Worm (Caenorhabditis elegans): Measurements from ENCODE around the gene F13C5.2.

The F13C5.2 gene

DNA sequence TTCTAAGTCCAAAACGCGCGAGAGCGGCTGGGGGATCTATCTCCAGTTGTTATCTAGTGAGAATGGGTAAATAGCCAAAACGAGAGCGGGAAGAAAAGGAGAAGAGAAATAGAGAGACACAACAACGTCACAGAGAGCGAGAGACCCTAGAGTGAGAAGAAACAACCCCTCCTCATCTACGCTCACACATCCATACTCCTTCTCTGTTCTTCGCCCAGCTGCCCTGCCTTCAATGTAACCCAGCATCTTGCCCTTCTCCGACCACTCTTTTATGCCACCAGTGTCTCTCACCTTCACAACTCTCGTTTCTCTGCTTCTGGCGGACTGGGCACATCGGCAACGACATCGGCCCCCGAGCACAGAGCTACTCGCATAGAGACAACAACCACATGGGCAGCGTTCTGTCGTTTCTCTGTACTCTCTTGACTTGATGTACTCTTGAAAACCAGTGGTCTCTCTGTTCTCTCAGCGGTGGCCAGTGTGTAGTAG lies 471 bp upstream of the F13C5.2 start:
- TF ChIP-seq pes-1 (GFP tag; IDR thresholded peaks at IDR 0.05) (0 out of 2 replicates have a peak, but pooled peaks have one; percentile 25), B0310.2 (tag; optimal IDR thresholded peaks at IDR 0.05) (no peak), tbx-11 (GFP tag; IDR thresholded peaks at IDR 0.05) (no peak), F13C5.2 (tag; optimal IDR thresholded peaks at IDR 0.05) (peak; percentile 99), aly-1 (tag; optimal IDR thresholded peaks at IDR 0.05) (peak; percentile 78), sea-1 (GFP tag; conservative IDR thresholded peaks at IDR 0.05) (no peak), scrt-1 (GFP tag; IDR thresholded peaks at IDR 0.05) (peak; percentile 50; the same call in 1 of the 2 replicates), ceh-36 (tag; optimal IDR thresholded peaks at IDR 0.05) (no peak), hmg-4 (GFP tag; optimal IDR thresholded peaks at IDR 0.05) (peak; percentile 96), hmbx-1 (tag; optimal IDR thresholded peaks at IDR 0.05) (no peak)

DNA sequence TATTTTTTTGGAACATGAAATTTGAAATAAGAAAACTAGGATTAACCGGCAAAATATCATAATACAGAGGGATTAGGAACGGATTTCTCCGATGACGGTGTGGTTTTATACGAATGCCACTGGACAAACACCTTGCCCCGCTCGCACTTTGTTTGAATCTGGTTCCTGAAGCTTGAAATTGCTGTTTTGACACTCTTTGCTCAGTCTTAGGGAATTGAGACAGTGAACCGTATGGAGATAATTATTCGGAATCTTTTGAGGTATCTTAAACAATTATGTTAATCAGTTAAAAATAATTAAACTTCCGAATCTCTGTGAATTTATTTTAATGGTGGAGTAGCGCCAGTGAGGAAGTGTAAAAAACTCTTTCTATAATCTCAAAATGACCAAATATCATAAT lies 5.7 kb downstream of the F13C5.2 start, which contains the start of gene F13C5.3:
Gene F13C5.3, minus strand, starts transcription at position 101 of the 400 bp plus-strand sequence.
- no peak for TF ChIP-seq scrt-1 (GFP tag; IDR thresholded peaks at IDR 0.05)
- peak; percentile 41 for TF ChIP-seq ceh-36 (tag; optimal IDR thresholded peaks at IDR 0.05)
- no peak for TF ChIP-seq F13C5.2 (tag; optimal IDR thresholded peaks at IDR 0.05)

- TF ChIP-seq ama-1 (optimal IDR thresholded peaks at IDR 0.05) (no peak), aly-1 (tag; optimal IDR thresholded peaks at IDR 0.05) (no peak), hnd-1 (tag; optimal IDR thresholded peaks at IDR 0.05) (no peak)
Observed at ce11 chrX:600671-601070, 6.9 kb downstream of the F13C5.2 start.

ce11 chrX:601340-601757 lies 7.6 kb downstream of the F13C5.2 start:
- TF ChIP-seq pes-1 (GFP tag; IDR thresholded peaks at IDR 0.05), result no peak; the same call in 1 of the 2 replicates
- TF ChIP-seq hmg-4 (GFP tag; optimal IDR thresholded peaks at IDR 0.05), result peak; percentile 86
- no peak for TF ChIP-seq ceh-13 (GFP tag; optimal IDR thresholded peaks at IDR 0.05)
- no peak for TF ChIP-seq B0310.2 (tag; optimal IDR thresholded peaks at IDR 0.05)
- 0 out of 2 replicates have a peak, but pooled peaks have one; percentile 8 for TF ChIP-seq flt-1 (GFP tag; IDR thresholded peaks at IDR 0.05)
- no peak for TF ChIP-seq ama-1 (optimal IDR thresholded peaks at IDR 0.05)
- TF ChIP-seq tbx-37 (GFP tag; conservative IDR thresholded peaks at IDR 0.05), result no peak
- TF ChIP-seq ceh-36 (tag; optimal IDR thresholded peaks at IDR 0.05), result no peak
- no peak for TF ChIP-seq tbx-11 (GFP tag; IDR thresholded peaks at IDR 0.05)
- TF ChIP-seq tra-4 (tag; optimal IDR thresholded peaks at IDR 0.05), result no peak
- no peak for TF ChIP-seq hnd-1 (tag; optimal IDR thresholded peaks at IDR 0.05)
- TF ChIP-seq sea-1 (GFP tag; conservative IDR thresholded peaks at IDR 0.05), result no peak
- TF ChIP-seq F13C5.2 (tag; optimal IDR thresholded peaks at IDR 0.05), result peak; percentile 94
- no peak for TF ChIP-seq scrt-1 (GFP tag; IDR thresholded peaks at IDR 0.05)
- peak; percentile 73 for TF ChIP-seq aly-1 (tag; optimal IDR thresholded peaks at IDR 0.05)
- TF ChIP-seq hmbx-1 (tag; optimal IDR thresholded peaks at IDR 0.05), result no peak
- no peak for TF ChIP-seq ets-7 (tag; optimal IDR thresholded peaks at IDR 0.05)

- TF ChIP-seq hmbx-1 (tag; optimal IDR thresholded peaks at IDR 0.05) (no peak), F13C5.2 (tag; optimal IDR thresholded peaks at IDR 0.05) (no peak), hnd-1 (tag; optimal IDR thresholded peaks at IDR 0.05) (no peak), B0310.2 (tag; optimal IDR thresholded peaks at IDR 0.05) (no peak), scrt-1 (GFP tag; IDR thresholded peaks at IDR 0.05) (no peak), pes-1 (GFP tag; IDR thresholded peaks at IDR 0.05) (no peak), hmg-4 (GFP tag; optimal IDR thresholded peaks at IDR 0.05) (no peak), aly-1 (tag; optimal IDR thresholded peaks at IDR 0.05) (no peak), tra-4 (tag; optimal IDR thresholded peaks at IDR 0.05) (no peak), ceh-36 (tag; optimal IDR thresholded peaks at IDR 0.05) (no peak), ceh-13 (GFP tag; optimal IDR thresholded peaks at IDR 0.05) (no peak), ets-7 (tag; optimal IDR thresholded peaks at IDR 0.05) (no peak), tbx-37 (GFP tag; conservative IDR thresholded peaks at IDR 0.05) (no peak), sea-1 (GFP tag; conservative IDR thresholded peaks at IDR 0.05) (no peak)
Observed at ce11 chrX:601860-602259, 8.1 kb downstream of the F13C5.2 start, which contains the start of gene F13C5.1. TSS of gene F13C5.1 (plus strand) at chrX:602160.

- TF ChIP-seq ama-1 (optimal IDR thresholded peaks at IDR 0.05), result no peak
- no peak for TF ChIP-seq hmbx-1 (tag; optimal IDR thresholded peaks at IDR 0.05)
- TF ChIP-seq ceh-36 (tag; optimal IDR thresholded peaks at IDR 0.05), result no peak
Observed at ce11 chrX:608392-608791, 14.6 kb downstream of the F13C5.2 start, which contains the start of gene F13C5.5. TSS of gene F13C5.5 (minus strand) at chrX:608492.

ce11 chrX:609553-609952 lies 15.8 kb downstream of the F13C5.2 start:
- TF ChIP-seq B0310.2 (tag; optimal IDR thresholded peaks at IDR 0.05) (no peak), tbx-37 (GFP tag; conservative IDR thresholded peaks at IDR 0.05) (no peak), hmg-4 (GFP tag; optimal IDR thresholded peaks at IDR 0.05) (no peak), hnd-1 (tag; optimal IDR thresholded peaks at IDR 0.05) (no peak), hmbx-1 (tag; optimal IDR thresholded peaks at IDR 0.05) (no peak), ama-1 (optimal IDR thresholded peaks at IDR 0.05) (no peak), aly-1 (tag; optimal IDR thresholded peaks at IDR 0.05) (no peak), tbx-11 (GFP tag; IDR thresholded peaks at IDR 0.05) (no peak), ets-7 (tag; optimal IDR thresholded peaks at IDR 0.05) (no peak), tra-4 (tag; optimal IDR thresholded peaks at IDR 0.05) (no peak), F13C5.2 (tag; optimal IDR thresholded peaks at IDR 0.05) (no peak), scrt-1 (GFP tag; IDR thresholded peaks at IDR 0.05) (no peak)

DNA sequence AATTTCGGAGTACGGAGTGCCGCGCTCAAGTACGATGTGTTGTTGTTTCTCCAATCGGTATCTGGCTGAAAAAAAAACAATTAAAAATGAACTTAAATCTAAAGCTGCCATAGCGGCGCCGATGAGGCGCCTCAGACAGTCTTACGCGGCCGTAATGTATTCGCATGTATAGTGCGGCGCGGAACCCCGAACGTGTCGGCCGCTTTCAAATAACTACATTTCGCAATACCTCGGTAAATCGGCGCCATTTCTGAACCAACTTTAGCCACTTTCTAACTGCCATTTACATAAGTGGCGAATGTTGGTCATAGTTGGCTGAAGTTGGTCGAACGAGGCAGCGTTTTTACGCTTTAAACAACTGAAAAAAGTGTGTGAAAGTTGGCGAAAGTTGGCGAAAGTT lies 19.0 kb downstream of the F13C5.2 start:
- TF ChIP-seq ceh-13 (GFP tag; optimal IDR thresholded peaks at IDR 0.05), result no peak
- no peak for TF ChIP-seq scrt-1 (GFP tag; IDR thresholded peaks at IDR 0.05)
- no peak for TF ChIP-seq tra-4 (tag; optimal IDR thresholded peaks at IDR 0.05)
- no peak for TF ChIP-seq hmg-4 (GFP tag; optimal IDR thresholded peaks at IDR 0.05)
- no peak for TF ChIP-seq hmbx-1 (tag; optimal IDR thresholded peaks at IDR 0.05)
- TF ChIP-seq ets-7 (tag; optimal IDR thresholded peaks at IDR 0.05), result no peak
- no peak for TF ChIP-seq pes-1 (GFP tag; IDR thresholded peaks at IDR 0.05)
- no peak for TF ChIP-seq flt-1 (GFP tag; IDR thresholded peaks at IDR 0.05)

All from whole organism, early embryonic.